Fruit fly (Drosophila melanogaster): ENCODE measurements around the gene Acsf3.

Gene Acsf3

dm6 chrX:7321829-7322228 is 7.0 kb upstream of the Acsf3 start:
- peak; percentile 28 for TF ChIP-seq Med (GFP tag)
- peak; percentile 67 for TF ChIP-seq zen (tag; optimal IDR thresholded peaks at IDR 0.05)
- no peak for TF ChIP-seq gce (GFP tag; IDR thresholded peaks at IDR 0.05)
- TF ChIP-seq Fer1 (GFP tag; optimal IDR thresholded peaks at IDR 0.05) = no peak
- peak; percentile 21 for TF ChIP-seq hth (optimal IDR thresholded peaks at IDR 0.05)
- TF ChIP-seq kni (GFP tag; optimal IDR thresholded peaks at IDR 0.05) = peak; percentile 37
- TF ChIP-seq sqz (GFP tag; optimal IDR thresholded peaks at IDR 0.05) = peak; percentile 58
- TF ChIP-seq CG15011 (GFP tag; optimal IDR thresholded peaks at IDR 0.05) = no peak
- TF ChIP-seq Deaf1 (tag; optimal IDR thresholded peaks at IDR 0.05) = peak; percentile 21
- peak; percentile 37 for TF ChIP-seq pros (GFP tag; optimal IDR thresholded peaks at IDR 0.05)
- TF ChIP-seq CG8281 (tag; optimal IDR thresholded peaks at IDR 0.05) = peak; percentile 78

- peak; percentile 61 for TF ChIP-seq Lhr (GFP tag; optimal IDR thresholded peaks at IDR 0.05)
- no peak for TF ChIP-seq crc (GFP tag; optimal IDR thresholded peaks at IDR 0.05)
- no peak for TF ChIP-seq CG13624 (GFP tag; optimal IDR thresholded peaks at IDR 0.05)
- TF ChIP-seq Gug (GFP tag; IDR thresholded peaks at IDR 0.05) = peak; percentile 45; the same call in 2 of the 4 replicates
- peak; percentile 25 for TF ChIP-seq Nf-YB (GFP tag; optimal IDR thresholded peaks at IDR 0.05)
- TF ChIP-seq tin (GFP tag; optimal IDR thresholded peaks at IDR 0.05) = peak; percentile 12
- 0 out of 2 replicates have a peak, but pooled peaks have one; percentile 29 for TF ChIP-seq CG4404 (GFP tag; IDR thresholded peaks at IDR 0.05)
- TF ChIP-seq Rfx (GFP tag; IDR thresholded peaks at IDR 0.05) = peak; percentile 64; the same call in 1 of the 2 replicates
- peak; percentile 42; the same call in 2 of the 3 replicates for TF ChIP-seq CG7963 (GFP tag; IDR thresholded peaks at IDR 0.05; ENCODE audit: partially characterized antibody)
- no peak for TF ChIP-seq Trl (optimal IDR thresholded peaks at IDR 0.05)
- TF ChIP-seq Trl (GFP tag; optimal IDR thresholded peaks at IDR 0.05) = no peak
- peak; percentile 63 for TF ChIP-seq gem (tag; optimal IDR thresholded peaks at IDR 0.05)
- peak; percentile 79 for TF ChIP-seq CG14710 (tag; optimal IDR thresholded peaks at IDR 0.05)
- peak; percentile 32; the same call in 1 of the 2 replicates for TF ChIP-seq CG17328 (GFP tag; IDR thresholded peaks at IDR 0.05)
- TF ChIP-seq CG6791 (GFP tag; IDR thresholded peaks at IDR 0.05; ENCODE audit: partially characterized antibody) = peak; percentile 67
- peak; percentile 57 for TF ChIP-seq phol (tag; optimal IDR thresholded peaks at IDR 0.05)
- peak; percentile 23 for TF ChIP-seq CG10267 (tag; optimal IDR thresholded peaks at IDR 0.05)
- TF ChIP-seq ato (GFP tag; IDR thresholded peaks at IDR 0.05; ENCODE audit: partially characterized antibody) = peak; percentile 44
- TF ChIP-seq CG7745 (tag; optimal IDR thresholded peaks at IDR 0.05) = no peak
- peak; percentile 38 for TF ChIP-seq Asciz (GFP tag; optimal IDR thresholded peaks at IDR 0.05)
- no peak for TF ChIP-seq Fer3 (tag; optimal IDR thresholded peaks at IDR 0.05)
- no peak for TF ChIP-seq CG6765 (GFP tag; optimal IDR thresholded peaks at IDR 0.05)
- no peak for TF ChIP-seq kni (GFP tag; optimal IDR thresholded peaks at IDR 0.05)
- TF ChIP-seq kay (GFP tag; optimal IDR thresholded peaks at IDR 0.05) = no peak
- no peak for TF ChIP-seq Vsx1 (GFP tag; optimal IDR thresholded peaks at IDR 0.05)
- no peak for TF ChIP-seq CG6689 (GFP tag; IDR thresholded peaks at IDR 0.05)
- peak; percentile 38; the same call in 1 of the 2 replicates for TF ChIP-seq ssp (GFP tag; IDR thresholded peaks at IDR 0.05)
- peak; percentile 59; the same call in 1 of the 2 replicates for TF ChIP-seq CG31441 (GFP tag; IDR thresholded peaks at IDR 0.05)
- peak; percentile 70 for TF ChIP-seq CG9932 (GFP tag; IDR thresholded peaks at IDR 0.05)
- TF ChIP-seq stwl (tag; optimal IDR thresholded peaks at IDR 0.05) = peak; percentile 78
- no peak for TF ChIP-seq MTF-1 (GFP tag; optimal IDR thresholded peaks at IDR 0.05; ENCODE audit: borderline replicate concordance)
- peak; percentile 66 for TF ChIP-seq CG1603 (tag; optimal IDR thresholded peaks at IDR 0.05)
- TF ChIP-seq CG2202 (tag; optimal IDR thresholded peaks at IDR 0.05) = no peak
- no peak for TF ChIP-seq CTCF (GFP tag; optimal IDR thresholded peaks at IDR 0.05)
- no peak for TF ChIP-seq Mad (GFP tag; optimal IDR thresholded peaks at IDR 0.05)
- no peak for TF ChIP-seq CG9437 (GFP tag; optimal IDR thresholded peaks at IDR 0.05)
- TF ChIP-seq vnd (GFP tag; IDR thresholded peaks at IDR 0.05; ENCODE audit: partially characterized antibody) = peak; percentile 28; the same call in 1 of the 3 replicates
- no peak for TF ChIP-seq CG7556 (GFP tag; optimal IDR thresholded peaks at IDR 0.05)
These were observed 5.0 kb upstream of the Acsf3 start, which contains the start of the genes Atg5 and Dok for dm6 chrX:7323649-7324511. Atg5 (minus strand) TSS chrX:7323770. Dok (plus strand) TSS chrX:7324214.
